Fruit fly (Drosophila melanogaster) whole organism, prepupa: Measurements from ENCODE around the gene OXA1L.

Experiments used
- CG16779 ChIP-seq: fragments of 200-800 bp; sonication (Bioruptor generic); optimal IDR thresholded peaks from 3 replicates; lab custom pipeline; 2017; ENCODE audit warnings: missing biosample characterization, mild to moderate bottlenecking, missing genetic modification characterization
- CG34406 ChIP-seq: fragments of 200-800 bp; sonication (Bioruptor generic); optimal IDR thresholded peaks from 3 replicates; lab custom pipeline; 2016; ENCODE audit warnings: missing biosample characterization, missing genetic modification characterization
- CG3919 ChIP-seq: fragments of 200-800 bp; sonication (Bioruptor generic); optimal IDR thresholded peaks from 3 replicates; lab custom pipeline; 2016; ENCODE audit warnings: missing biosample characterization, missing genetic modification characterization
- CG8119 ChIP-seq: fragments of 200-800 bp; sonication (Bioruptor generic); IDR thresholded peaks from 3 replicates; pipeline ENCODE4 v1.3.6; 2022; ENCODE audit warnings: missing biosample characterization, missing genetic modification characterization
- Eip78C ChIP-seq: fragments of 200-800 bp; sonication (Bioruptor generic); peaks from one replicate; lab custom pipeline; 2016; ENCODE audit warnings: missing biosample characterization, missing genetic modification characterization
- Lpt ChIP-seq: fragments of 200-800 bp; sonication (Bioruptor generic); optimal IDR thresholded peaks from 3 replicates; lab custom pipeline; 2016; ENCODE audit warnings: missing biosample characterization, missing genetic modification characterization
- Sox102F ChIP-seq: fragments of 200-800 bp; sonication (Bioruptor generic); optimal IDR thresholded peaks from 2 replicates; lab custom pipeline; 2016; ENCODE audit warnings: missing biosample characterization, mild to moderate bottlenecking, missing genetic modification characterization
- fkh ChIP-seq: fragments of 200-800 bp; sonication (Bioruptor generic); optimal IDR thresholded peaks from 3 replicates; lab custom pipeline; 2017; ENCODE audit warnings: missing biosample characterization, mild to moderate bottlenecking, missing genetic modification characterization, moderate library complexity

DNA sequence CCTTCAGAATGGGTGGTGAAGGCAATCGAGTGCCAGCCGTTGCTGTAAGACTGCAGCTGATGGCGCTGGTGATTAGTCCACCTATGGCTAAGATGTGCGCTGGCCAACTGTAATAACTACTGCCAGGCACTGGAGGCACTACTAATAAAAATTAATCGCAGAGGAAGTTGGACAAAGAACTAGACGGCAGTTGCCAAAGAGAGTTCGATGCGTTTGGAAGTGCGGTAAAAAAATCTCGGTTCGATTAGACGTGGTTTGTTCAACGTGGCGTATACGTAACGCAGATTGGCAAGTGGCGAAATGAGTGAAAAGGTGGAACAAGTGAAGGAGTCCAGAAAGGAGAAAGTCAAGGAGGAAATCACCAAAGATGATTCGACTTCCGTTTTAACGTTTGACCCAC lies 51.0 kb downstream of the OXA1L start, which contains the start of gene tna:
- TF ChIP-seq Eip78C: no peak
- no peak for TF ChIP-seq Lpt
- no peak for TF ChIP-seq Sox102F (GFP tag; lab: Kevin White, UChicago)
- no peak for TF ChIP-seq CG3919
- TF ChIP-seq CG8119 (GFP tag; lab: Robert Waterston, UW): no peak
- TF ChIP-seq CG34406 (GFP tag; lab: Kevin White, UChicago): no peak
- no peak for TF ChIP-seq fkh (GFP tag; lab: Kevin White, UChicago)
- no peak for TF ChIP-seq CG16779
